Fruit fly (Drosophila melanogaster) whole organism, embryonic: ENCODE results near the gene p115.

Source experiments
- Atf3 ChIP-seq: fragments of 200-800 bp; sonication (Bioruptor generic); optimal IDR thresholded peaks from 3 replicates; lab custom pipeline; 2016; ENCODE audit warnings: missing biosample characterization, missing genetic modification characterization
- CG11398 ChIP-seq: fragments of 200-800 bp; sonication (Bioruptor generic); optimal IDR thresholded peaks from 2 replicates; lab custom pipeline; 2016; ENCODE audit warnings: missing biosample characterization, missing genetic modification characterization
- CG12104 ChIP-seq: fragments of 200-800 bp; sonication (Bioruptor generic); optimal IDR thresholded peaks from 3 replicates; lab custom pipeline; 2016; ENCODE audit warnings: missing biosample characterization, missing genetic modification characterization
- CG12219 ChIP-seq: fragments of 200-800 bp; sonication (Bioruptor generic); optimal IDR thresholded peaks from 3 replicates; lab custom pipeline; 2018; ENCODE audit warnings: missing biosample characterization, mild to moderate bottlenecking, missing genetic modification characterization
- CG1233 ChIP-seq: fragments of 200-800 bp; sonication (Bioruptor generic); optimal IDR thresholded peaks from 4 replicates; lab custom pipeline; 2018; ENCODE audit warnings: missing biosample characterization, mild to moderate bottlenecking, missing genetic modification characterization
- CG16863 ChIP-seq: fragments of 200-800 bp; sonication (Bioruptor generic); optimal IDR thresholded peaks from 3 replicates; lab custom pipeline; 2016; ENCODE audit warnings: missing biosample characterization, missing genetic modification characterization
- CG17359 ChIP-seq: fragments of 200-800 bp; sonication (Bioruptor generic); optimal IDR thresholded peaks from 3 replicates; lab custom pipeline; 2018; ENCODE audit warnings: missing biosample characterization, mild to moderate bottlenecking, missing genetic modification characterization, moderate library complexity
- CG17829 ChIP-seq: fragments of 200-800 bp; optimal IDR thresholded peaks from 2 replicates; lab custom pipeline; 2019; ENCODE audit warnings: missing biosample characterization, mild to moderate bottlenecking, missing genetic modification characterization, moderate library complexity
- CG1792 ChIP-seq: fragments of 200-800 bp; sonication (Bioruptor generic); optimal IDR thresholded peaks from 2 replicates; lab custom pipeline; 2016; ENCODE audit warnings: missing biosample characterization, missing genetic modification characterization
- CG18764 ChIP-seq: fragments of 200-800 bp; sonication (Bioruptor generic); optimal IDR thresholded peaks from 3 replicates; lab custom pipeline; 2016; ENCODE audit warnings: missing biosample characterization, missing genetic modification characterization
- CG2678 ChIP-seq: fragments of 200-800 bp; sonication (Bioruptor generic); optimal IDR thresholded peaks from 3 replicates; lab custom pipeline; 2019; ENCODE audit warnings: missing biosample characterization, mild to moderate bottlenecking, missing genetic modification characterization, moderate library complexity
- CG2889 ChIP-seq: fragments of 200-800 bp; sonication (Bioruptor generic); IDR thresholded peaks from 3 replicates; pipeline ENCODE4 v1.3.6; 2022; ENCODE audit warnings: missing biosample characterization, missing genetic modification characterization
- CG3065 ChIP-seq: fragments of 200-800 bp; sonication (Bioruptor generic); optimal IDR thresholded peaks from 2 replicates; lab custom pipeline; 2016; ENCODE audit warnings: missing biosample characterization, missing genetic modification characterization
- CG42726 ChIP-seq: fragments of 200-800 bp; sonication (Bioruptor generic); IDR thresholded peaks from 2 replicates; pipeline ENCODE4 v1.3.6; 2022; ENCODE audit warnings: missing biosample characterization, missing genetic modification characterization; ENCODE audit not compliant: partially characterized antibody
- CG6683 ChIP-seq: fragments of 200-800 bp; sonication (Bioruptor generic); optimal IDR thresholded peaks from 2 replicates; lab custom pipeline; 2017; ENCODE audit warnings: missing biosample characterization, mild to moderate bottlenecking, missing genetic modification characterization, missing genetic modification reagents
- CG7745 ChIP-seq: fragments of 200-800 bp; sonication (Bioruptor generic); optimal IDR thresholded peaks from 2 replicates; lab custom pipeline; 2018; ENCODE audit warnings: missing biosample characterization, mild to moderate bottlenecking, missing genetic modification characterization, moderate library complexity
- CG9876 ChIP-seq: fragments of 200-800 bp; sonication (Bioruptor generic); optimal IDR thresholded peaks from 2 replicates; lab custom pipeline; 2016; ENCODE audit warnings: missing biosample characterization, missing genetic modification characterization
- CoRest ChIP-seq: fragments of 200-800 bp; sonication (Bioruptor generic); optimal IDR thresholded peaks from 3 replicates; lab custom pipeline; 2018; ENCODE audit warnings: missing biosample characterization, mild to moderate bottlenecking, missing genetic modification characterization, moderate library complexity
- D ChIP-seq, 2 experiments: fragments of 200-800 bp in 1 of 2; fragments of >200 bp in 1 of 2; sonication (Bioruptor generic) in 1 of 2; optimal IDR thresholded peaks; 2 replicates in 1 of 2; 3 replicates in 1 of 2; lab custom pipeline; 2017; ENCODE audit warnings: mild to moderate bottlenecking in 1 of 2, missing biosample characterization in 1 of 2, missing genetic modification characterization in 1 of 2, missing genetic modification reagents in 1 of 2
- Eip74EF ChIP-seq, 2 experiments: fragments of 200-800 bp in 1 of 2; fragments of >200 bp in 1 of 2; sonication (Bioruptor generic) in 1 of 2; optimal IDR thresholded peaks; 2 replicates each; lab custom pipeline; 2017 to 2019; ENCODE audit warnings: missing biosample characterization in 2 of 2, missing genetic modification characterization in 2 of 2, mild to moderate bottlenecking in 1 of 2, moderate library complexity in 1 of 2
- H15 ChIP-seq: fragments of 200-800 bp; sonication (Bioruptor generic); IDR thresholded peaks from 3 replicates; pipeline ENCODE4 v1.3.6; 2022; ENCODE audit warnings: missing biosample characterization, missing genetic modification characterization
- H2.0 ChIP-seq: fragments of 200-800 bp; sonication (Bioruptor generic); IDR thresholded peaks from 2 replicates; pipeline ENCODE4 v1.3.6; 2022; ENCODE audit warnings: missing biosample characterization, missing genetic modification characterization
- Lim3 ChIP-seq: fragments of 200-800 bp; sonication (Bioruptor generic); IDR thresholded peaks from 2 replicates; pipeline ENCODE4 v1.3.6; 2022; ENCODE audit warnings: missing biosample characterization, missing genetic modification characterization
- Mad ChIP-seq: fragments of 200-800 bp; sonication (Bioruptor generic); optimal IDR thresholded peaks from 2 replicates; lab custom pipeline; 2016; ENCODE audit warnings: missing biosample characterization, missing genetic modification characterization
- Max ChIP-seq: fragments of 200-800 bp; sonication (Bioruptor generic); optimal IDR thresholded peaks from 2 replicates; lab custom pipeline; 2016; ENCODE audit warnings: missing biosample characterization, mild to moderate bottlenecking, missing genetic modification characterization
- Mes4 ChIP-seq: fragments of 200-800 bp; sonication (Bioruptor generic); optimal IDR thresholded peaks from 2 replicates; lab custom pipeline; 2016; ENCODE audit warnings: missing biosample characterization, missing genetic modification characterization
- NK7.1 ChIP-seq: fragments of 200-800 bp; sonication (Bioruptor generic); optimal IDR thresholded peaks from 3 replicates; lab custom pipeline; 2016; ENCODE audit warnings: missing biosample characterization, missing genetic modification characterization
- Sin3A ChIP-seq: fragments of >200 bp; optimal IDR thresholded peaks from 2 replicates; lab custom pipeline; 2018
- Ssrp ChIP-seq: fragments of 200-800 bp; sonication (Bioruptor generic); optimal IDR thresholded peaks from 2 replicates; lab custom pipeline; 2018; ENCODE audit warnings: missing biosample characterization, mild to moderate bottlenecking, missing genetic modification characterization, moderate library complexity
- Trl ChIP-seq, 3 experiments: fragments of >200 bp in 2 of 3; fragments of 200-800 bp in 1 of 3; sonication (Bioruptor generic) in 1 of 3; optimal IDR thresholded peaks; 2 replicates in 1 of 3; 3 replicates in 2 of 3; lab custom pipeline; 2016 to 2017; ENCODE audit warnings: missing biosample characterization in 1 of 3, missing genetic modification characterization in 1 of 3
- cg ChIP-seq: fragments of 200-800 bp; sonication (Bioruptor generic); optimal IDR thresholded peaks from 3 replicates; lab custom pipeline; 2019; ENCODE audit warnings: missing biosample characterization, mild to moderate bottlenecking, missing genetic modification characterization, moderate library complexity
- dpn ChIP-seq, 2 experiments: fragments of 200-800 bp; sonication (Bioruptor generic); optimal IDR thresholded peaks; 3 replicates each; lab custom pipeline; 2016; ENCODE audit warnings: missing biosample characterization in 2 of 2, missing genetic modification characterization in 2 of 2
- ems ChIP-seq: fragments of 200-800 bp; sonication (Bioruptor generic); optimal IDR thresholded peaks from 3 replicates; lab custom pipeline; 2016; ENCODE audit warnings: missing biosample characterization, missing genetic modification characterization
- esg ChIP-seq: fragments of 200-800 bp; sonication (Bioruptor generic); conservative IDR thresholded peaks from 2 replicates; pipeline ENCODE4 v1.3.6; 2022; ENCODE audit warnings: missing biosample characterization, missing genetic modification characterization
- fd102C ChIP-seq: fragments of 200-800 bp; sonication (Bioruptor generic); optimal IDR thresholded peaks from 2 replicates; lab custom pipeline; 2018; ENCODE audit warnings: missing biosample characterization, mild to moderate bottlenecking, missing genetic modification characterization, moderate library complexity
- lab ChIP-seq: fragments of 200-800 bp; sonication (Bioruptor generic); optimal IDR thresholded peaks from 3 replicates; lab custom pipeline; 2017; ENCODE audit warnings: missing biosample characterization, missing genetic modification characterization, mild to moderate bottlenecking, moderate library complexity, missing genetic modification reagents
- lola ChIP-seq, 3 experiments: fragments of >200 bp in 2 of 3; fragments of 200-800 bp in 1 of 3; sonication (Bioruptor generic) in 1 of 3; optimal IDR thresholded peaks; 2 replicates each; lab custom pipeline; 2017 to 2019; ENCODE audit warnings: missing biosample characterization in 3 of 3, missing genetic modification characterization in 3 of 3, mild to moderate bottlenecking in 1 of 3, moderate library complexity in 1 of 3
- onecut ChIP-seq: fragments of 200-800 bp; sonication (Bioruptor generic); IDR thresholded peaks from 2 replicates; pipeline ENCODE4 v1.3.6; 2022; ENCODE audit warnings: missing biosample characterization, missing genetic modification characterization
- peb ChIP-seq: fragments of 200-800 bp; sonication (Bioruptor generic); IDR thresholded peaks from 2 replicates; pipeline ENCODE4 v1.3.6; 2022; ENCODE audit warnings: missing biosample characterization, missing genetic modification characterization
- pum ChIP-seq: fragments of 200-800 bp; sonication (Bioruptor generic); optimal IDR thresholded peaks from 2 replicates; lab custom pipeline; 2016; ENCODE audit warnings: missing biosample characterization, missing genetic modification characterization
- repo ChIP-seq: fragments of 200-800 bp; sonication (Bioruptor generic); optimal IDR thresholded peaks from 2 replicates; lab custom pipeline; 2016; ENCODE audit warnings: missing biosample characterization, missing genetic modification characterization
- schlank ChIP-seq: fragments of 200-800 bp; sonication (Bioruptor generic); optimal IDR thresholded peaks from 2 replicates; lab custom pipeline; 2018; ENCODE audit warnings: missing biosample characterization, mild to moderate bottlenecking, missing genetic modification characterization
- sd ChIP-seq: fragments of 200-800 bp; sonication (Bioruptor generic); optimal IDR thresholded peaks from 3 replicates; lab custom pipeline; 2018; ENCODE audit warnings: missing biosample characterization, mild to moderate bottlenecking, missing genetic modification characterization, moderate library complexity
- sens ChIP-seq: fragments of 200-800 bp; sonication (Bioruptor generic); peaks from one replicate; lab custom pipeline; 2016; ENCODE audit warnings: missing biosample characterization, missing genetic modification characterization
- shn ChIP-seq: fragments of 200-800 bp; sonication (Bioruptor generic); optimal IDR thresholded peaks from 3 replicates; lab custom pipeline; 2016; ENCODE audit warnings: missing biosample characterization, missing genetic modification characterization
- slou ChIP-seq: fragments of 200-800 bp; sonication (Bioruptor generic); optimal IDR thresholded peaks from 3 replicates; lab custom pipeline; 2016; ENCODE audit warnings: missing biosample characterization, missing genetic modification characterization
- tll ChIP-seq, 2 experiments: fragments of 200-800 bp in 1 of 2; fragments of >200 bp in 1 of 2; sonication (Bioruptor generic) in 1 of 2; optimal IDR thresholded peaks; 2 replicates each; lab custom pipeline; 2017 to 2019; ENCODE audit warnings: missing biosample characterization in 2 of 2, missing genetic modification characterization in 2 of 2, mild to moderate bottlenecking in 1 of 2, moderate library complexity in 1 of 2
- unc-4 ChIP-seq: fragments of 200-800 bp; sonication (Bioruptor generic); IDR thresholded peaks from 2 replicates; pipeline ENCODE4 v1.3.6; 2022; ENCODE audit warnings: missing biosample characterization, missing genetic modification characterization; ENCODE audit not compliant: partially characterized antibody

p115 gene

dm6 chrX:7893411-7894122 is at the start of gene p115, which contains the start of the genes CG45089 and ND-MNLL (continued):
- peak; percentile 64 for TF ChIP-seq CoRest (tag; lab: Kevin White, UChicago)
- TF ChIP-seq Lim3 (GFP tag; lab: Robert Waterston, UW) = no peak
- no peak; the same call in 1 of the 2 replicates for TF ChIP-seq esg (GFP tag; lab: Robert Waterston, UW)
- TF ChIP-seq Max = peak; percentile 57
- no peak for TF ChIP-seq CG11398 (GFP tag; lab: Kevin White, UChicago)
- peak; percentile 65; the same call in 1 of the 2 replicates for TF ChIP-seq unc-4 (GFP tag; lab: Robert Waterston, UW)
- TF ChIP-seq CG17359 (tag; lab: Kevin White, UChicago) = peak; percentile 66
- peak; percentile 0 for TF ChIP-seq CG6683 (GFP tag; lab: Kevin White, UChicago)
- peak; percentile 14 for TF ChIP-seq CG3065 (GFP tag; lab: Kevin White, UChicago)
- TF ChIP-seq CG16863 = no peak
- TF ChIP-seq Sin3A (lab: Kevin White, UChicago) = peak; percentile 56
- TF ChIP-seq schlank (tag; lab: Kevin White, UChicago) = no peak
- peak; percentile 35 for TF ChIP-seq Ssrp (tag; lab: Kevin White, UChicago)
- peak; percentile 77 for TF ChIP-seq CG17829 (tag; lab: Kevin White, UChicago)
- peak; percentile 65 for TF ChIP-seq lab (GFP tag; lab: Kevin White, UChicago)
- no peak for TF ChIP-seq peb
- no peak for TF ChIP-seq CG9876
- no peak for TF ChIP-seq Mad
- TF ChIP-seq CG2889 (GFP tag; lab: Robert Waterston, UW) = no peak
- TF ChIP-seq tll (GFP tag; optimal IDR thresholded peaks at IDR 0.05; lab: Kevin White, UChicago) = no peak
- no peak for TF ChIP-seq CG1792 (GFP tag; lab: Kevin White, UChicago)
- TF ChIP-seq CG18764 = peak; percentile 44
- no peak for TF ChIP-seq Atf3 (GFP tag; lab: Kevin White, UChicago)
- no peak for TF ChIP-seq fd102C
- peak; percentile 10 for TF ChIP-seq ems (GFP tag; lab: Kevin White, UChicago)
- TF ChIP-seq Mes4 (GFP tag; lab: Kevin White, UChicago) = no peak
- peak; percentile 11 to 68 for TF ChIP-seq dpn (GFP tag; optimal IDR thresholded peaks at IDR 0.05; lab: Kevin White, UChicago)
- TF ChIP-seq CG2678 (tag; lab: Kevin White, UChicago) = peak; percentile 69
- peak; percentile 14 for TF ChIP-seq shn (GFP tag; lab: Kevin White, UChicago)
- TF ChIP-seq cg (GFP tag; lab: Kevin White, UChicago) = no peak
- no peak for TF ChIP-seq CG12104
- TF ChIP-seq Eip74EF (GFP tag; optimal IDR thresholded peaks at IDR 0.05; lab: Kevin White, UChicago) = peak in 1 of 2 experiments; percentile 23
- no peak for TF ChIP-seq CG1233 (GFP tag; lab: Kevin White, UChicago)
- peak; percentile 13 for TF ChIP-seq sd (tag; lab: Kevin White, UChicago)
- 0 out of 3 replicates have a peak, but pooled peaks have one; percentile 14 for TF ChIP-seq H15
- peak; percentile 46 for TF ChIP-seq pum
- no peak for TF ChIP-seq NK7.1
- TF ChIP-seq sens (GFP tag; lab: Kevin White, UChicago) = peak; percentile 88
- 0 out of 2 replicates have a peak, but pooled peaks have one; percentile 6 for TF ChIP-seq onecut
- peak in 1 of 3 experiments; percentile 58 for TF ChIP-seq lola (GFP tag; optimal IDR thresholded peaks at IDR 0.05; lab: Kevin White, UChicago)
- 0 out of 2 replicates have a peak, but pooled peaks have one; percentile 14 for TF ChIP-seq H2.0 (GFP tag; lab: Robert Waterston, UW)
- TF ChIP-seq Trl (optimal IDR thresholded peaks at IDR 0.05; lab: Kevin White, UChicago) = no peak
- peak; percentile 20 for TF ChIP-seq Trl (GFP tag; optimal IDR thresholded peaks at IDR 0.05; lab: Kevin White, UChicago)
- no peak for TF ChIP-seq D (optimal IDR thresholded peaks at IDR 0.05; lab: Kevin White, UChicago)
- TF ChIP-seq D (GFP tag; optimal IDR thresholded peaks at IDR 0.05; lab: Kevin White, UChicago) = no peak
- peak; percentile 26 for TF ChIP-seq slou
- TF ChIP-seq CG42726 = no peak
- TF ChIP-seq CG12219 (GFP tag; lab: Kevin White, UChicago) = no peak
- no peak for TF ChIP-seq repo (GFP tag; lab: Kevin White, UChicago)
- TF ChIP-seq CG7745 = no peak
